Worm (Caenorhabditis elegans) whole organism, L3 larva: ENCODE measurements around the gene eif-2D.

Experiments
- ceh-9 ChIP-seq: sonication (generic microtip); optimal IDR thresholded peaks from 2 replicates; lab custom pipeline; 2018; ENCODE audit warnings: missing biosample characterization, missing genetic modification characterization
- mdl-1 ChIP-seq: fragments of 150-350 bp; optimal IDR thresholded peaks from 2 replicates; lab custom pipeline; 2014; ENCODE audit warnings: missing biosample characterization, missing genetic modification characterization
- sea-2 ChIP-seq: fragments of 150-350 bp; sonication (generic microtip); optimal IDR thresholded peaks from 4 replicates; lab custom pipeline; 2014; ENCODE audit warnings: missing biosample characterization, missing genetic modification reagents, missing genetic modification characterization
- zag-1 ChIP-seq: fragments of 150-350 bp; optimal IDR thresholded peaks from 2 replicates; lab custom pipeline; 2014; ENCODE audit warnings: missing biosample characterization, missing genetic modification characterization

DNA sequence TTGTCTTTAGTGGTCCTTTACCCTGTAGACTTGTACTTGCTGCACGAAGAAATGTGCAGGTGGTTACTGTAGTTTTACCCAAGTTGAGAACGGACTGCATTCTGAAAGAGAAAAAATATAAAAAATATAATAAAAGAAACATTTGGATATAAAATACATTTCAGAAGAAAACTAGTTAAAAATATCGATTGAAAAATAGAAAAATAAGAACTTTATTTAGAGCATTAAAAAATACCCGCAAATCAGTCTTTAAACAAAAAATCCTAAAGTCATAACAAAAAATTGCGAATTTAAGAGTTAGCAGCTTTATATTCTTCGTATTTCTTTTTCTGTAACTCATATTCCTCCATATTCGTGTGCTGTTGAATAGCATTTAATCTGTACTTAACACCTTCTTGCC is 22.7 kb upstream of the eif-2D start, which contains the start of gene C25H3.7:
- no peak for TF ChIP-seq ceh-9 (tag; lab: Kevin White, UChicago)
- no peak for TF ChIP-seq mdl-1 (tag; lab: Kevin White, UChicago)
- TF ChIP-seq zag-1 (tag; lab: Kevin White, UChicago), result no peak
- TF ChIP-seq sea-2, result no peak
